Worm (Caenorhabditis elegans) whole organism, L4 larva: Measurements from ENCODE around the gene rpa-1.

Experiments
- ZK546.5 ChIP-seq, 2 experiments: sonication (generic microtip); optimal IDR thresholded peaks; 2 replicates each; lab custom pipeline; 2017; ENCODE audit warnings: missing biosample characterization in 2 of 2, missing genetic modification characterization in 2 of 2
- ces-1 ChIP-seq: fragments of 150-350 bp; sonication (generic microtip); optimal IDR thresholded peaks from 4 replicates; lab custom pipeline; 2014; ENCODE audit warnings: missing biosample characterization, missing genetic modification reagents, missing genetic modification characterization
- jun-1 ChIP-seq: fragments of 150-350 bp; optimal IDR thresholded peaks from 2 replicates; lab custom pipeline; 2014; ENCODE audit warnings: missing biosample characterization, missing genetic modification reagents, missing genetic modification characterization
- lin-15B ChIP-seq: fragments of 150-350 bp; sonication (generic microtip); optimal IDR thresholded peaks from 3 replicates; lab custom pipeline; 2014; ENCODE audit warnings: missing biosample characterization, missing genetic modification characterization
- mep-1 ChIP-seq: fragments of 150-350 bp; sonication (generic microtip); optimal IDR thresholded peaks from 3 replicates; lab custom pipeline; 2014; ENCODE audit warnings: missing biosample characterization, missing genetic modification characterization
- nhr-11 ChIP-seq: fragments of 150-350 bp; optimal IDR thresholded peaks from 2 replicates; lab custom pipeline; 2014; ENCODE audit warnings: missing biosample characterization, missing genetic modification characterization
- nhr-28 ChIP-seq: fragments of 150-350 bp; optimal IDR thresholded peaks from 2 replicates; lab custom pipeline; 2014; ENCODE audit warnings: missing biosample characterization, missing genetic modification characterization
- pha-4 ChIP-seq, 2 experiments: fragments of 150-350 bp in 1 of 2; fragments of 200-800 bp in 1 of 2; sonication (Bioruptor generic) in 1 of 2; IDR thresholded peaks in 1 of 2; optimal IDR thresholded peaks in 1 of 2; 2 replicates each; pipeline versions ENCODE4 v1.3.6 to Lab custom; 2014 to 2022; ENCODE audit warnings: missing genetic modification characterization in 2 of 2, missing genetic modification reagents in 2 of 2, missing biosample characterization in 1 of 2, missing compliant biosample characterization in 1 of 2
- rbr-2 ChIP-seq: sonication (generic microtip); optimal IDR thresholded peaks from 2 replicates; lab custom pipeline; 2016; ENCODE audit warnings: missing genotype, missing genetic modification characterization, missing compliant biosample characterization
- snpc-4 ChIP-seq: fragments of 150-350 bp; optimal IDR thresholded peaks from 2 replicates; lab custom pipeline; 2014; ENCODE audit warnings: missing biosample characterization, missing genetic modification characterization
- zag-1 ChIP-seq: fragments of 150-350 bp; optimal IDR thresholded peaks from 2 replicates; lab custom pipeline; 2014; ENCODE audit warnings: missing biosample characterization, missing genetic modification characterization
- zip-2 ChIP-seq: fragments of 150-350 bp; optimal IDR thresholded peaks from 2 replicates; lab custom pipeline; 2014; ENCODE audit warnings: missing biosample characterization, missing genetic modification characterization
- ztf-11 ChIP-seq: fragments of 150-350 bp; optimal IDR thresholded peaks from 2 replicates; lab custom pipeline; 2014; ENCODE audit warnings: missing biosample characterization, missing genetic modification characterization

DNA sequence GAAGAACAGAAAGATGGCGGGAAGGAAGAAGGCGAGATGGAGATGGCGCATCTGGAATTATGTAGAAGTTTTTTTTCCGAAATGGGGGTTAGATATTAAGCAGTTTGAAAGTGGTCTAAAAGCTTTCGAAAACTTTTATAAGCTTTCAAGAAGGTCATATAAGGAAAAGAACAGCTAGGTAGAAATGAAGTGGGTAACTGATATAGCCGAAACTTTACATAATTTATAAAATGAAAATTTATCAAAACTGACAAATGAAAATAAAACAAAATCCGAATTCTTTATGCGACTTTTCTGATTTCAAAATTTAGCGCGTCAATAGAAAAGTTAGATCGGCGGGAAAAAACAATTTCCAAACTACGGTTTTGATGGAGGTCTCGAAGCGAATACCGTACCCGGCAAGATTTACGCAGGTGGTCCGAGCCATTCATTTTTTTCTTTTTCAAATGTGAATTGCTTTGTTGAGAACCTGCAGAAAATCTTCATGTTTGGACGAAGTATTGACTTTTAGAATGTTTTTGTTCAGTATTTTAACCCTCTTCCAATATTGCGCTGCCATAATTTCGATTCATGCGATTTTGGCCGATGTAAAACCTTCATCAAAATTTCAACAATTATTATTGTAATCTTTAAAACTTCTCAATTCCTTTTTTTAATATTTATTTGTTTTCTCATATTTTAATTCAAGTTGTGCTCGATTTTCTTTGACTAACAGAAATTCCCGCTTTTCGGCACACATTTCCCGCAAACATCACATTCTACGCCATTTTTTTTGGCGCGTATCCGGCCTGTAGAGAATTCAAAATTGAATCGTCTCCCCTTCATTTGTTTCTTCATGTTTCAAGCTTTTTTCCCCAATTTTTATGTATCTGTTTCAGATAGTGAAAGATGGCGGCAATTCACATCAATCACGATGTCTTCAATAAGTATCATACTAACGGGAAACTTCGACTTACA is at the start of gene rpa-1, which contains the start of gene F18A1.7:
- no peak for TF ChIP-seq zag-1 (tag; lab: Kevin White, UChicago)
- no peak for TF ChIP-seq ces-1 (GFP tag; lab: Kevin White, UChicago)
- TF ChIP-seq nhr-28 = no peak
- no peak for TF ChIP-seq jun-1 (tag; lab: Kevin White, UChicago)
- TF ChIP-seq mep-1 = no peak
- TF ChIP-seq lin-15B = no peak
- no peak for TF ChIP-seq snpc-4 (tag; lab: Kevin White, UChicago)
- TF ChIP-seq nhr-11 (tag; lab: Kevin White, UChicago) = no peak
- TF ChIP-seq rbr-2 (tag; lab: Kevin White, UChicago) = no peak
- TF ChIP-seq pha-4 (GFP tag; IDR thresholded peaks at IDR 0.05; lab: Robert Waterston, UW) = no peak
- no peak for TF ChIP-seq pha-4 (tag; optimal IDR thresholded peaks at IDR 0.05; lab: Kevin White, UChicago)
- TF ChIP-seq ZK546.5 (tag; optimal IDR thresholded peaks at IDR 0.05; lab: Kevin White, UChicago) = no peak
- TF ChIP-seq ztf-11 = no peak
- no peak for TF ChIP-seq zip-2 (tag; lab: Kevin White, UChicago)
